Fruit fly (Drosophila melanogaster): ENCODE results near the gene MICU1.

The MICU1 gene

dm6 chr2L:7188530-7188996 is 6.5 kb downstream of the MICU1 start (continued):
- peak; percentile 87; the same call in 2 of the 4 replicates for TF ChIP-seq chinmo (GFP tag; IDR thresholded peaks at IDR 0.05; ENCODE audit: partially characterized antibody)
- TF ChIP-seq CG34224 (GFP tag; IDR thresholded peaks at IDR 0.05; ENCODE audit: partially characterized antibody) = no peak
- TF ChIP-seq vvl (GFP tag; IDR thresholded peaks at IDR 0.05) = peak; percentile 99
- peak; percentile 93 for TF ChIP-seq CG3065 (GFP tag; optimal IDR thresholded peaks at IDR 0.05)
- TF ChIP-seq Dip2 (GFP tag; IDR thresholded peaks at IDR 0.05) = peak; percentile 81
- TF ChIP-seq CG2678 (tag; optimal IDR thresholded peaks at IDR 0.05) = peak; percentile 99
- TF ChIP-seq peb (GFP tag; IDR thresholded peaks at IDR 0.05) = peak; percentile 97
- peak; percentile 92 for TF ChIP-seq abd-A (tag; optimal IDR thresholded peaks at IDR 0.05)
- peak; percentile 98 for TF ChIP-seq Hsf (GFP tag; optimal IDR thresholded peaks at IDR 0.05)
- peak; percentile 97 for TF ChIP-seq klu (GFP tag; IDR thresholded peaks at IDR 0.05)
- peak; percentile 98 for TF ChIP-seq Sox100B (GFP tag; optimal IDR thresholded peaks at IDR 0.05)
- TF ChIP-seq E2f1 (GFP tag; IDR thresholded peaks at IDR 0.05) = peak; percentile 98
- peak; percentile 83 for TF ChIP-seq CG8281 (tag; optimal IDR thresholded peaks at IDR 0.05)
- peak; percentile 99 for TF ChIP-seq tgo (GFP tag; IDR thresholded peaks at IDR 0.05)
- TF ChIP-seq CG7556 (GFP tag; optimal IDR thresholded peaks at IDR 0.05) = peak; percentile 99
- TF ChIP-seq da (GFP tag; optimal IDR thresholded peaks at IDR 0.05) = peak; percentile 93
- TF ChIP-seq bcd (GFP tag; optimal IDR thresholded peaks at IDR 0.05) = peak; percentile 98
- peak; percentile 98 for TF ChIP-seq CG6689 (GFP tag; IDR thresholded peaks at IDR 0.05)
- peak; percentile 90 for TF ChIP-seq exex (tag; optimal IDR thresholded peaks at IDR 0.05)
- peak; percentile 96 for TF ChIP-seq ewg (GFP tag; optimal IDR thresholded peaks at IDR 0.05)
- TF ChIP-seq nom (GFP tag; optimal IDR thresholded peaks at IDR 0.05) = peak; percentile 98
- peak; percentile 96 for TF ChIP-seq CG2202 (tag; optimal IDR thresholded peaks at IDR 0.05)
- TF ChIP-seq caup (GFP tag; optimal IDR thresholded peaks at IDR 0.05; ENCODE audit: severe bottlenecking) = peak; percentile 98
- TF ChIP-seq Oli (tag; optimal IDR thresholded peaks at IDR 0.05) = peak; percentile 99
- TF ChIP-seq CG2116 (GFP tag; optimal IDR thresholded peaks at IDR 0.05) = peak; percentile 81
- peak; percentile 97 for TF ChIP-seq cwo (GFP tag; optimal IDR thresholded peaks at IDR 0.05)
- peak; percentile 97 for TF ChIP-seq tio (GFP tag; optimal IDR thresholded peaks at IDR 0.05)
- TF ChIP-seq zfh1 (GFP tag; IDR thresholded peaks at IDR 0.05) = peak; percentile 98
- TF ChIP-seq CHES-1-like (GFP tag; optimal IDR thresholded peaks at IDR 0.05) = peak; percentile 97
- peak; percentile 98 for TF ChIP-seq CG2875 (GFP tag; optimal IDR thresholded peaks at IDR 0.05)
- TF ChIP-seq H15 (GFP tag; IDR thresholded peaks at IDR 0.05) = peak; percentile 97
- peak; percentile 97 for TF ChIP-seq lbe (GFP tag; optimal IDR thresholded peaks at IDR 0.05)
- peak; percentile 97 for TF ChIP-seq CG13296 (GFP tag; optimal IDR thresholded peaks at IDR 0.05)
- peak; percentile 42 for TF ChIP-seq Kr (GFP tag; optimal IDR thresholded peaks at IDR 0.05)
- peak; percentile 94 for TF ChIP-seq tup (GFP tag; optimal IDR thresholded peaks at IDR 0.05)
- TF ChIP-seq tx (GFP tag; optimal IDR thresholded peaks at IDR 0.05) = peak; percentile 97
- peak; percentile 94 for TF ChIP-seq ab (GFP tag; optimal IDR thresholded peaks at IDR 0.05)
- TF ChIP-seq schlank (tag; optimal IDR thresholded peaks at IDR 0.05) = peak; percentile 94
- TF ChIP-seq dati (GFP tag; IDR thresholded peaks at IDR 0.05) = peak; percentile 90
- peak; percentile 97 for TF ChIP-seq CG1233 (GFP tag; optimal IDR thresholded peaks at IDR 0.05)
- peak; percentile 98 for TF ChIP-seq danr (GFP tag; IDR thresholded peaks at IDR 0.05)
- peak; percentile 98 for TF ChIP-seq CG1529 (GFP tag; optimal IDR thresholded peaks at IDR 0.05)
- TF ChIP-seq CG12942 (GFP tag; optimal IDR thresholded peaks at IDR 0.05) = peak; percentile 98
- peak; percentile 91 for TF ChIP-seq CG1792 (GFP tag; optimal IDR thresholded peaks at IDR 0.05)
- peak; percentile 97 for TF ChIP-seq CG7786 (GFP tag; optimal IDR thresholded peaks at IDR 0.05)
- TF ChIP-seq seq (GFP tag; IDR thresholded peaks at IDR 0.05) = peak; percentile 98
- peak; percentile 97 for TF ChIP-seq B-H1 (GFP tag; IDR thresholded peaks at IDR 0.05)
- TF ChIP-seq crp (GFP tag; optimal IDR thresholded peaks at IDR 0.05) = peak in 1 of 2 experiments; percentile 70
- no peak for TF ChIP-seq tna (GFP tag; IDR thresholded peaks at IDR 0.05; ENCODE audit: partially characterized antibody)
- TF ChIP-seq CG1647 (GFP tag; optimal IDR thresholded peaks at IDR 0.05) = peak; percentile 94
